Worm (Caenorhabditis elegans) whole organism, L4 larva: Measurements from ENCODE around the gene irld-39.

ENCODE experiments used
- D1046.2 ChIP-seq: fragments of 200-800 bp; sonication (Bioruptor generic); IDR thresholded peaks from 2 replicates; pipeline ENCODE4 v1.3.6; 2022; ENCODE audit warnings: missing genetic modification characterization, missing compliant biosample characterization
- R02D3.7 ChIP-seq: fragments of 150-350 bp; sonication (generic microtip); optimal IDR thresholded peaks from 3 replicates; lab custom pipeline; 2014; ENCODE audit warnings: missing biosample characterization, missing genetic modification characterization
- ZK546.5 ChIP-seq, 2 experiments: sonication (generic microtip); optimal IDR thresholded peaks; 2 replicates each; lab custom pipeline; 2017; ENCODE audit warnings: missing biosample characterization in 2 of 2, missing genetic modification characterization in 2 of 2
- ama-1 ChIP-seq: fragments of 150-350 bp; optimal IDR thresholded peaks from 2 replicates; lab custom pipeline; 2014; ENCODE audit warnings: inconsistent platforms, mixed read lengths
- hlh-11 ChIP-seq: fragments of 200-800 bp; sonication (Bioruptor generic); optimal IDR thresholded peaks from 2 replicates; lab custom pipeline; 2018; ENCODE audit warnings: mild to moderate bottlenecking, missing genetic modification characterization, missing compliant biosample characterization
- lsy-2 ChIP-seq, 2 experiments: fragments of 150-350 bp in 1 of 2; sonication (generic microtip) in 1 of 2; optimal IDR thresholded peaks; 2 replicates each; lab custom pipeline; 2014 to 2017; ENCODE audit warnings: missing biosample characterization in 2 of 2, missing genetic modification characterization in 2 of 2
- mdl-1 ChIP-seq, 2 experiments: fragments of 150-350 bp in 1 of 2; sonication (generic microtip) in 1 of 2; optimal IDR thresholded peaks; 2 replicates each; lab custom pipeline; 2014 to 2017; ENCODE audit warnings: missing biosample characterization in 2 of 2, missing genetic modification characterization in 2 of 2
- nhr-237 ChIP-seq: sonication (generic microtip); optimal IDR thresholded peaks from 2 replicates; lab custom pipeline; 2017; ENCODE audit warnings: missing biosample characterization, missing genetic modification characterization
- snpc-4 ChIP-seq: fragments of 150-350 bp; optimal IDR thresholded peaks from 2 replicates; lab custom pipeline; 2014; ENCODE audit warnings: missing biosample characterization, missing genetic modification characterization
- zag-1 ChIP-seq: fragments of 150-350 bp; optimal IDR thresholded peaks from 2 replicates; lab custom pipeline; 2014; ENCODE audit warnings: missing biosample characterization, missing genetic modification characterization

ce11 chrIV:16247131-16247530 lies 14.2 kb downstream of the irld-39 start, which contains the start of gene F38C2.1:
- TF ChIP-seq zag-1 (tag; lab: Kevin White, UChicago): no peak
- TF ChIP-seq mdl-1 (tag; optimal IDR thresholded peaks at IDR 0.05; lab: Kevin White, UChicago): no peak
- TF ChIP-seq R02D3.7 (tag; lab: Kevin White, UChicago): no peak
- TF ChIP-seq lsy-2 (tag; optimal IDR thresholded peaks at IDR 0.05; lab: Kevin White, UChicago): no peak
- no peak for TF ChIP-seq D1046.2 (GFP tag; lab: Robert Waterston, UW)
- no peak for TF ChIP-seq hlh-11 (tag; lab: Kevin White, UChicago)
- no peak for TF ChIP-seq nhr-237 (tag; lab: Kevin White, UChicago)
- TF ChIP-seq snpc-4 (tag; lab: Kevin White, UChicago): no peak
- no peak for TF ChIP-seq ZK546.5 (tag; optimal IDR thresholded peaks at IDR 0.05; lab: Kevin White, UChicago)
- no peak for TF ChIP-seq ama-1 (lab: Kevin White, UChicago)
